Fruit fly (Drosophila melanogaster): ENCODE data around the gene CG32262.

Gene CG32262

DNA sequence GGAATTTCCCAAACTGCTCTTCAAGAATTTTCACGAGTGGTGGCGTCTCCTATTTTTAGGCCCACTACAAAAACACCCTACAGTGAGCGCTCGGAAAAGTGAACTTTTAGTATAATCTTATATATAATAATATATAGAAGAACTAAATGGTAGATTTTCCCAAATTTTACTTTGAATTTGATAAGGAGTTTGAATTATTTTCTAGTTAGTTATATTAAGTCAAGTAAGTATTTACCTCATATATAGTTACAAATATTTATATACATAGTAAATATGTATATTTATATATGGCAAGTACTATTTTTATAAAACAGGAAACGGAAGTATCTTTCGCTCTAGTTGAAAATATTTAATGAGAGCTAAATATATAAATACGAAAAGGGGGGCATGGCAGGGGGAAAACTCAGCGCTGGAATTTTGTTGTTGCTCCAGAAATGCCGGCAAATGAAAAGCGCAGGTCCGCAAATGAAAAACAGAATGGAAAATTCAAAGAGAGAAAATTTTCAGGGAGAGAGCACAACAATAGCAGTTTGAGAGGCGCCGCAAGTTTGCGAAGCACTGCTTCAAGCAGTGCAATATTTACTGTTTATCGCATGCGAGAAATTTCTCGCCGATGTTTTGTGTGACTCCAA is 21.1 kb downstream of the CG32262 start (continued):
- TF ChIP-seq wek (GFP tag; optimal IDR thresholded peaks at IDR 0.05) (no peak), toy (GFP tag; IDR thresholded peaks at IDR 0.05) (no peak), Ravus (GFP tag; IDR thresholded peaks at IDR 0.05) (no peak), tgo (GFP tag; IDR thresholded peaks at IDR 0.05) (no peak), vvl (GFP tag; IDR thresholded peaks at IDR 0.05) (peak; percentile 23; the same call in 1 of the 2 replicates), nau (GFP tag; optimal IDR thresholded peaks at IDR 0.05) (no peak), CG10274 (GFP tag; optimal IDR thresholded peaks at IDR 0.05) (no peak), CG8924 (tag; optimal IDR thresholded peaks at IDR 0.05) (peak; percentile 66), CG31224 (GFP tag; IDR thresholded peaks at IDR 0.05) (no peak), Tbp (GFP tag; optimal IDR thresholded peaks at IDR 0.05) (no peak), CG14965 (GFP tag; optimal IDR thresholded peaks at IDR 0.05; ENCODE audit: borderline replicate concordance) (no peak), CG2116 (GFP tag; optimal IDR thresholded peaks at IDR 0.05) (no peak), CG6765 (GFP tag; optimal IDR thresholded peaks at IDR 0.05) (no peak), CG7839 (tag; optimal IDR thresholded peaks at IDR 0.05) (peak; percentile 43), D19A (tag; optimal IDR thresholded peaks at IDR 0.05) (peak; percentile 70), sc (optimal IDR thresholded peaks at IDR 0.05) (no peak), sc (GFP tag; optimal IDR thresholded peaks at IDR 0.05) (no peak), gfzf (GFP tag; optimal IDR thresholded peaks at IDR 0.05) (no peak), CG31388 (GFP tag; optimal IDR thresholded peaks at IDR 0.05) (no peak), ssp (GFP tag; IDR thresholded peaks at IDR 0.05) (no peak), CG33557 (GFP tag; optimal IDR thresholded peaks at IDR 0.05) (no peak), E2f1 (GFP tag; IDR thresholded peaks at IDR 0.05) (no peak), Mrtf (GFP tag; IDR thresholded peaks at IDR 0.05) (no peak), CG34422 (GFP tag; IDR thresholded peaks at IDR 0.05) (peak; percentile 71; the same call in 1 of the 3 replicates), p53 (GFP tag; optimal IDR thresholded peaks at IDR 0.05) (no peak), CG14667 (GFP tag; IDR thresholded peaks at IDR 0.05) (no peak), Xrp1 (GFP tag; IDR thresholded peaks at IDR 0.05) (peak; percentile 9; the same call in 1 of the 2 replicates), stc (GFP tag; IDR thresholded peaks at IDR 0.05) (0 out of 2 replicates have a peak, but pooled peaks have one; percentile 33), D19B (GFP tag; optimal IDR thresholded peaks at IDR 0.05) (no peak), Gsc (GFP tag; IDR thresholded peaks at IDR 0.05) (no peak), CG7786 (GFP tag; optimal IDR thresholded peaks at IDR 0.05) (no peak), Awh (GFP tag; IDR thresholded peaks at IDR 0.05) (no peak), CG10431 (GFP tag; optimal IDR thresholded peaks at IDR 0.05) (no peak), Hsf (GFP tag; optimal IDR thresholded peaks at IDR 0.05) (no peak), CG7357 (GFP tag; IDR thresholded peaks at IDR 0.05) (no peak), lola (GFP tag; optimal IDR thresholded peaks at IDR 0.05) (peak in 1 of 3 experiments; percentile 28), hb (GFP tag; IDR thresholded peaks at IDR 0.05; ENCODE audit: partially characterized antibody) (no peak), klu (GFP tag; IDR thresholded peaks at IDR 0.05) (no peak), Nf-YC (tag; optimal IDR thresholded peaks at IDR 0.05) (peak; percentile 53), luna (GFP tag; optimal IDR thresholded peaks at IDR 0.05) (no peak), lov (optimal IDR thresholded peaks at IDR 0.05) (no peak), lov (GFP tag; IDR thresholded peaks at IDR 0.05) (no peak), CG4282 (GFP tag; optimal IDR thresholded peaks at IDR 0.05) (no peak), Xbp1 (GFP tag; optimal IDR thresholded peaks at IDR 0.05) (no peak), CG12071 (GFP tag; optimal IDR thresholded peaks at IDR 0.05) (peak; percentile 0), CG1603 (tag; optimal IDR thresholded peaks at IDR 0.05) (peak; percentile 31), CG30020 (tag; optimal IDR thresholded peaks at IDR 0.05) (no peak), CG2199 (GFP tag; IDR thresholded peaks at IDR 0.05) (peak; percentile 94), az2 (GFP tag; optimal IDR thresholded peaks at IDR 0.05) (no peak), Ada2b (GFP tag; IDR thresholded peaks at IDR 0.05) (no peak), da (GFP tag; optimal IDR thresholded peaks at IDR 0.05) (no peak), CG9437 (GFP tag; optimal IDR thresholded peaks at IDR 0.05) (peak; percentile 36)
